Worm (Caenorhabditis elegans): ENCODE data around the gene C02C6.14.

- TF ChIP-seq elt-2 (tag; optimal IDR thresholded peaks at IDR 0.05) (peak; percentile 57), jun-1 (tag; optimal IDR thresholded peaks at IDR 0.05) (no peak), ztf-11 (tag; optimal IDR thresholded peaks at IDR 0.05) (no peak), rnt-1 (tag; optimal IDR thresholded peaks at IDR 0.05) (no peak), lin-13 (GFP tag; optimal IDR thresholded peaks at IDR 0.05) (no peak)
Measured at ce11 chrX:15494154-15494553, 43.3 kb upstream of the C02C6.14 start.
